Fruit fly (Drosophila melanogaster): ENCODE measurements around the gene Axn.

The Axn gene

dm6 chr3R:30061980-30062379 lies 39.3 kb downstream of the Axn start (continued):
- TF ChIP-seq br (optimal IDR thresholded peaks at IDR 0.05) = no peak
- TF ChIP-seq CG3995 (GFP tag; optimal IDR thresholded peaks at IDR 0.05) = no peak
- no peak for TF ChIP-seq CG16779 (GFP tag; IDR thresholded peaks at IDR 0.05)
- TF ChIP-seq Med (GFP tag) = peak; percentile 73
- no peak for TF ChIP-seq CG10565 (GFP tag; optimal IDR thresholded peaks at IDR 0.05)
- TF ChIP-seq CG14014 (GFP tag; IDR thresholded peaks at IDR 0.05) = no peak; the same call in 1 of the 2 replicates
- TF ChIP-seq CG4282 (GFP tag; optimal IDR thresholded peaks at IDR 0.05) = no peak
- no peak for TF ChIP-seq tio (GFP tag; optimal IDR thresholded peaks at IDR 0.05)
- TF ChIP-seq eyg (GFP tag; optimal IDR thresholded peaks at IDR 0.05) = no peak
- TF ChIP-seq CG30403 (GFP tag; optimal IDR thresholded peaks at IDR 0.05) = no peak
- TF ChIP-seq gro (GFP tag; optimal IDR thresholded peaks at IDR 0.05) = no peak
- no peak for TF ChIP-seq toy (GFP tag; IDR thresholded peaks at IDR 0.05)
- no peak for TF ChIP-seq CG13894 (tag; optimal IDR thresholded peaks at IDR 0.05)
- TF ChIP-seq CG34376 (GFP tag; optimal IDR thresholded peaks at IDR 0.05) = peak; percentile 24
- no peak for TF ChIP-seq Stat92E (GFP tag; optimal IDR thresholded peaks at IDR 0.05)
- 0 out of 2 replicates have a peak, but pooled peaks have one; percentile 31 for TF ChIP-seq sens-2 (GFP tag; IDR thresholded peaks at IDR 0.05)
- no peak for TF ChIP-seq rib (GFP tag; IDR thresholded peaks at IDR 0.05)
- no peak for TF ChIP-seq Myb (GFP tag; optimal IDR thresholded peaks at IDR 0.05)
- no peak for TF ChIP-seq dmrt11E (tag; optimal IDR thresholded peaks at IDR 0.05)
- TF ChIP-seq CG13624 (GFP tag; optimal IDR thresholded peaks at IDR 0.05) = no peak
- no peak for TF ChIP-seq cwo (GFP tag; optimal IDR thresholded peaks at IDR 0.05)
- TF ChIP-seq CG2202 (tag; optimal IDR thresholded peaks at IDR 0.05) = no peak
- TF ChIP-seq CG5180 (GFP tag; optimal IDR thresholded peaks at IDR 0.05) = peak; percentile 28
- no peak for TF ChIP-seq Hmr (GFP tag; optimal IDR thresholded peaks at IDR 0.05)
- no peak for TF ChIP-seq knrl (GFP tag; IDR thresholded peaks at IDR 0.05; ENCODE audit: partially characterized antibody)
- no peak for TF ChIP-seq CG2712 (tag; optimal IDR thresholded peaks at IDR 0.05)
- no peak for TF ChIP-seq Xbp1 (GFP tag; optimal IDR thresholded peaks at IDR 0.05)
- peak in 1 of 2 experiments; percentile 4 for TF ChIP-seq Eip74EF (GFP tag; optimal IDR thresholded peaks at IDR 0.05)
- TF ChIP-seq ttk (GFP tag; IDR thresholded peaks at IDR 0.05) = no peak
- TF ChIP-seq CG11504 (tag; optimal IDR thresholded peaks at IDR 0.05) = no peak
- no peak for TF ChIP-seq CG10274 (GFP tag; optimal IDR thresholded peaks at IDR 0.05)

DNA sequence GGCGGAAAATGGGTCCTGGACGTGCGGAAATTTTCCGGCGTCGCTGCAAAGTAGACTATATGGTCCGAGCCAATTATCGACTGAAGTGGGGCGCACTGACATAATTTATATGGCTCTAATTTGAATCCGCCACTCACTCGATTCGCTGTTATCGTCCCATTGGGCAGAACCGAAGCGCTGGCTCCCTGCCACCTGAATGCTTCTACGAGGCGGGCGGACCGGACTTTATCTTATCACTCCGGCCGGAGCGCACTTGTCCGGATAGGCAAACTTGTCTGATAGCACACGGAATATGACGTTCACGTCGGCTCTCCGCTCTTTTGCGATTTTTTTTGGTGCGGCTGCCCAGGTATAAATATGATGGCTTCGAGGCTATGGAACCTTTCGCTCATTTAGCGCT lies 39.9 kb downstream of the Axn start:
- TF ChIP-seq vvl (GFP tag; IDR thresholded peaks at IDR 0.05) = no peak
- no peak for TF ChIP-seq CG1832 (GFP tag; optimal IDR thresholded peaks at IDR 0.05)
- no peak for TF ChIP-seq Dad (GFP tag; optimal IDR thresholded peaks at IDR 0.05)
- no peak for TF ChIP-seq al (GFP tag; IDR thresholded peaks at IDR 0.05)
- TF ChIP-seq BEAF-32 (GFP tag; optimal IDR thresholded peaks at IDR 0.05) = no peak
- TF ChIP-seq B-H1 (GFP tag; IDR thresholded peaks at IDR 0.05) = no peak
- no peak for TF ChIP-seq inv (GFP tag; IDR thresholded peaks at IDR 0.05; ENCODE audit: partially characterized antibody)
- TF ChIP-seq amos (GFP tag; IDR thresholded peaks at IDR 0.05; ENCODE audit: partially characterized antibody) = no peak; the same call in 1 of the 2 replicates
- TF ChIP-seq CG13775 (GFP tag; optimal IDR thresholded peaks at IDR 0.05) = no peak
- TF ChIP-seq CG4730 (GFP tag; IDR thresholded peaks at IDR 0.05) = no peak
- no peak for TF ChIP-seq CG4282 (GFP tag; optimal IDR thresholded peaks at IDR 0.05)
- no peak for TF ChIP-seq Fer3 (tag; optimal IDR thresholded peaks at IDR 0.05)
- TF ChIP-seq Vsx1 (GFP tag; optimal IDR thresholded peaks at IDR 0.05) = peak; percentile 86
- TF ChIP-seq z (GFP tag; IDR thresholded peaks at IDR 0.05) = no peak
- TF ChIP-seq BtbVII (GFP tag; optimal IDR thresholded peaks at IDR 0.05) = peak; percentile 18
- no peak for TF ChIP-seq CG18262 (tag; optimal IDR thresholded peaks at IDR 0.05)
- TF ChIP-seq nom (GFP tag; optimal IDR thresholded peaks at IDR 0.05) = no peak
- no peak for TF ChIP-seq dm (GFP tag; optimal IDR thresholded peaks at IDR 0.05)
- TF ChIP-seq E2f2 (GFP tag; IDR thresholded peaks at IDR 0.05) = no peak
- TF ChIP-seq CG17328 (GFP tag; IDR thresholded peaks at IDR 0.05) = 0 out of 2 replicates have a peak, but pooled peaks have one; percentile 22
- no peak for TF ChIP-seq peb (GFP tag; IDR thresholded peaks at IDR 0.05)
- no peak for TF ChIP-seq Elba2 (GFP tag; optimal IDR thresholded peaks at IDR 0.05)
- TF ChIP-seq esg (GFP tag; conservative IDR thresholded peaks at IDR 0.05) = no peak

All from whole organism, embryonic.